Worm (Caenorhabditis elegans) whole organism, late embryonic: ENCODE measurements around the gene F29A7.4.
A peak's percentile ranks its signal among the peaks of the same experiment; 100 is the strongest.

Experiments
- ahr-1 ChIP-seq: sonication (generic microtip); optimal IDR thresholded peaks from 2 replicates; lab custom pipeline; 2016; ENCODE audit warnings: missing genetic modification characterization, missing compliant biosample characterization
- pag-3 ChIP-seq: sonication (generic microtip); optimal IDR thresholded peaks from 2 replicates; lab custom pipeline; 2016; ENCODE audit warnings: missing compliant biosample characterization, missing genetic modification characterization, borderline replicate concordance

- TF ChIP-seq pag-3 (tag; lab: Kevin White, UChicago) (peak; percentile 20), ahr-1 (tag; lab: Kevin White, UChicago) (no peak)
These were observed 1.7 kb upstream of the F29A7.4 start for ce11 chrII:2747956-2748621.
